Fruit fly (Drosophila melanogaster) whole organism, wandering third instar larva: ENCODE results near the gene CG6283.
A peak's percentile ranks its signal among the peaks of the same experiment; 100 is the strongest.

ENCODE experiments used
- Abd-B ChIP-seq: fragments of >200 bp; optimal IDR thresholded peaks from 2 replicates; lab custom pipeline; 2017; ENCODE audit warnings: missing biosample characterization, missing genetic modification characterization
- CG32264 ChIP-seq: fragments of 200-800 bp; sonication (Bioruptor generic); optimal IDR thresholded peaks from 2 replicates; lab custom pipeline; 2016; ENCODE audit warnings: missing biosample characterization, missing genetic modification characterization
- CG9705 ChIP-seq: fragments of 200-800 bp; sonication (Bioruptor generic); optimal IDR thresholded peaks from 2 replicates; lab custom pipeline; 2018; ENCODE audit warnings: missing biosample characterization, mild to moderate bottlenecking, missing genetic modification characterization
- CrebA ChIP-seq: fragments of 200-800 bp; sonication (Bioruptor generic); optimal IDR thresholded peaks from 2 replicates; lab custom pipeline; 2016; ENCODE audit warnings: missing biosample characterization, mild to moderate bottlenecking, missing genetic modification characterization, borderline replicate concordance
- Dfd ChIP-seq: fragments of >200 bp; optimal IDR thresholded peaks from 2 replicates; lab custom pipeline; 2017; ENCODE audit warnings: missing biosample characterization, missing genetic modification characterization
- Dif ChIP-seq: fragments of 200-275, 200-300 bp; sonication (Bioruptor generic); optimal IDR thresholded peaks from 2 replicates; lab custom pipeline; 2018; ENCODE audit warnings: missing biosample characterization, missing genetic modification characterization; ENCODE audit not compliant: partially characterized antibody
- GATAd ChIP-seq: sonication (Bioruptor generic); optimal IDR thresholded peaks from 2 replicates; lab custom pipeline; 2016; ENCODE audit warnings: missing biosample characterization, missing genetic modification characterization
- HLH106 ChIP-seq: fragments of 200-800 bp; optimal IDR thresholded peaks from 3 replicates; lab custom pipeline; 2019; ENCODE audit warnings: missing biosample characterization, mild to moderate bottlenecking, missing genetic modification characterization, moderate library complexity
- Hnf4 ChIP-seq: fragments of 200-800 bp; sonication (Bioruptor generic); optimal IDR thresholded peaks from 2 replicates; lab custom pipeline; 2016; ENCODE audit warnings: missing biosample characterization, mild to moderate bottlenecking, missing genetic modification characterization
- Hr78 ChIP-seq: fragments of >200 bp; optimal IDR thresholded peaks from 2 replicates; lab custom pipeline; 2017; ENCODE audit warnings: missing biosample characterization, missing genetic modification characterization
- Hr83 ChIP-seq: fragments of 200-300 bp; sonication (Bioruptor generic); optimal IDR thresholded peaks from 2 replicates; lab custom pipeline; 2016; ENCODE audit warnings: missing biosample characterization, mild to moderate bottlenecking, missing genetic modification characterization, moderate library complexity; ENCODE audit not compliant: poor library complexity, severe bottlenecking
- Jra ChIP-seq: sonication (Bioruptor generic); optimal IDR thresholded peaks from 2 replicates; lab custom pipeline; 2016; ENCODE audit warnings: missing biosample characterization, missing genetic modification characterization
- Mio ChIP-seq: sonication (Bioruptor generic); optimal IDR thresholded peaks from 2 replicates; lab custom pipeline; 2016; ENCODE audit warnings: missing biosample characterization, missing genetic modification characterization
- Myc ChIP-seq: fragments of >200 bp; optimal IDR thresholded peaks from 2 replicates; lab custom pipeline; 2017
- N ChIP-seq: fragments of >200 bp; optimal IDR thresholded peaks from 2 replicates; lab custom pipeline; 2018; ENCODE audit warnings: missing biosample characterization, missing external identifiers, missing genetic modification characterization
- OdsH ChIP-seq: fragments of 200-800 bp; sonication (Bioruptor generic); optimal IDR thresholded peaks from 2 replicates; lab custom pipeline; 2016; ENCODE audit warnings: missing biosample characterization, mild to moderate bottlenecking, missing genetic modification characterization
- Rel ChIP-seq, 2 experiments: fragments of 200-800 bp; sonication (Bioruptor generic) in 1 of 2; optimal IDR thresholded peaks; 2 replicates in 1 of 2; 3 replicates in 1 of 2; lab custom pipeline; 2016 to 2019; ENCODE audit warnings: mild to moderate bottlenecking in 2 of 2, missing biosample characterization in 2 of 2, missing genetic modification characterization in 2 of 2, moderate library complexity in 1 of 2
- Sp1 ChIP-seq: fragments of 200-800 bp; sonication (Bioruptor generic); optimal IDR thresholded peaks from 3 replicates; lab custom pipeline; 2019; ENCODE audit warnings: missing biosample characterization, mild to moderate bottlenecking, missing genetic modification characterization, moderate library complexity
- Vsx2 ChIP-seq: fragments of 200-300, 225-300 bp; sonication (Bioruptor generic); optimal IDR thresholded peaks from 2 replicates; lab custom pipeline; 2018; ENCODE audit warnings: missing biosample characterization, missing genetic modification characterization; ENCODE audit not compliant: partially characterized antibody
- br ChIP-seq: fragments of 200-800 bp; sonication (Bioruptor generic); optimal IDR thresholded peaks from 2 replicates; lab custom pipeline; 2016; ENCODE audit warnings: missing biosample characterization, missing genetic modification characterization
- brk ChIP-seq: fragments of 200-800 bp; sonication (Bioruptor generic); optimal IDR thresholded peaks from 2 replicates; lab custom pipeline; 2016; ENCODE audit warnings: missing biosample characterization, mild to moderate bottlenecking, missing genetic modification characterization
- dl ChIP-seq, 2 experiments: fragments of 175-275, 200-275 bp in 1 of 2; fragments of 200-275 bp in 1 of 2; sonication (Bioruptor generic); optimal IDR thresholded peaks; lab custom pipeline; 2018; ENCODE audit warnings: mild to moderate bottlenecking in 2 of 2, missing biosample characterization in 2 of 2, missing genetic modification characterization in 2 of 2, moderate library complexity in 2 of 2; ENCODE audit not compliant: partially characterized antibody in 2 of 2, insufficient read depth in 1 of 2
- dmrt93B ChIP-seq: fragments of 200-800 bp; sonication (Bioruptor generic); optimal IDR thresholded peaks from 2 replicates; lab custom pipeline; 2018; ENCODE audit warnings: missing biosample characterization, mild to moderate bottlenecking, missing genetic modification characterization
- dsf ChIP-seq: sonication (Bioruptor generic); optimal IDR thresholded peaks from 2 replicates; lab custom pipeline; 2016; ENCODE audit warnings: missing biosample characterization, missing genetic modification characterization, borderline replicate concordance
- ey ChIP-seq: fragments of 200-800 bp; sonication (Bioruptor generic); optimal IDR thresholded peaks from 2 replicates; lab custom pipeline; 2016; ENCODE audit warnings: missing biosample characterization, missing genetic modification characterization
- foxo ChIP-seq, 2 experiments: fragments of 200-800 bp; sonication (Bioruptor generic); optimal IDR thresholded peaks; 2 replicates in 1 of 2; 3 replicates in 1 of 2; lab custom pipeline; 2016 to 2017; ENCODE audit warnings: missing biosample characterization in 2 of 2, missing genetic modification characterization in 2 of 2
- fru ChIP-seq: fragments of 200-800 bp; sonication (Bioruptor generic); optimal IDR thresholded peaks from 3 replicates; lab custom pipeline; 2016; ENCODE audit warnings: missing biosample characterization, mild to moderate bottlenecking, missing genetic modification characterization
- h ChIP-seq: fragments of 200-800 bp; sonication (Bioruptor generic); optimal IDR thresholded peaks from 3 replicates; lab custom pipeline; 2016; ENCODE audit warnings: missing biosample characterization, mild to moderate bottlenecking, missing genetic modification characterization
- jim ChIP-seq: fragments of 175-275, 200-325 bp; sonication (Bioruptor generic); optimal IDR thresholded peaks from 2 replicates; lab custom pipeline; 2016; ENCODE audit warnings: missing biosample characterization, mild to moderate bottlenecking, missing genetic modification characterization
- lola ChIP-seq: fragments of >200 bp; optimal IDR thresholded peaks from 2 replicates; lab custom pipeline; 2017; ENCODE audit warnings: missing biosample characterization, missing genetic modification characterization
- pan ChIP-seq: fragments of >200 bp; optimal IDR thresholded peaks from 2 replicates; lab custom pipeline; 2017
- psq ChIP-seq: fragments of 200-800 bp; sonication (Bioruptor generic); optimal IDR thresholded peaks from 3 replicates; lab custom pipeline; 2017; ENCODE audit warnings: missing biosample characterization, mild to moderate bottlenecking, missing genetic modification characterization, moderate library complexity
- rgr ChIP-seq: fragments of 200-800 bp; sonication (Bioruptor generic); optimal IDR thresholded peaks from 3 replicates; lab custom pipeline; 2016; ENCODE audit warnings: missing biosample characterization, mild to moderate bottlenecking, missing genetic modification characterization
- sage ChIP-seq: fragments of 200-800 bp; sonication (Bioruptor generic); optimal IDR thresholded peaks from 2 replicates; lab custom pipeline; 2016; ENCODE audit warnings: missing biosample characterization, mild to moderate bottlenecking, missing genetic modification characterization
- sv ChIP-seq: fragments of 200-800 bp; sonication (Bioruptor generic); optimal IDR thresholded peaks from 3 replicates; lab custom pipeline; 2016; ENCODE audit warnings: missing biosample characterization, missing genetic modification characterization
- tai ChIP-seq: sonication (Bioruptor generic); optimal IDR thresholded peaks from 2 replicates; lab custom pipeline; 2016; ENCODE audit warnings: missing biosample characterization, missing genetic modification characterization
- usp ChIP-seq: fragments of >200 bp; optimal IDR thresholded peaks from 2 replicates; lab custom pipeline; 2017; ENCODE audit warnings: missing biosample characterization, missing genetic modification characterization
- woc ChIP-seq: sonication (Bioruptor generic); optimal IDR thresholded peaks from 2 replicates; lab custom pipeline; 2016; ENCODE audit warnings: missing biosample characterization, mild to moderate bottlenecking, missing genetic modification characterization

Gene CG6283

DNA sequence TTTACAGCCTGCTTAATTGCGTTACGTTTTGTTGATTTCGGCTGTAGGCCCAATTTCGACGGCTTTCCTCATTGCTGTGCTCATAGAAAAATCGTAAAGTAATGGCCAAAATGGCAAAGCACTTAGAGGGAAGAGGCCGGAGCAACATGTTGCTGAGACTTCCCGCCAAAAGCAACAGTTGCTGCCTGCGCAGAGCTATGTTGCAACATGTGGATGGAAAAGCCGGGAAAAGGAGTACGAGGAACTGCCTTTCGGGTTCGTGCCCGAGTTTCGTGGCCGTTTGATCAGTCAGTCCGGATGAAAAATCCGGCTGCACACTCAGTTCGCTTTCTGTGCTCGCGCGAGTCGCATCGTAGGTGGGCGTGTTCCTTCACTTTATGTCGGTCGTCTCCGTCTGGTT, 24.5 kb downstream of the CG6283 start, which contains the start of gene RYa-R:
Gene RYa-R (plus strand): TSS at position 339 of the 400 bp plus-strand sequence.
- TF ChIP-seq HLH106: no peak
- no peak for TF ChIP-seq CG9705 (GFP tag; lab: Kevin White, UChicago)
- no peak for TF ChIP-seq ey (GFP tag; lab: Kevin White, UChicago)
- TF ChIP-seq lola (GFP tag; lab: Kevin White, UChicago): no peak
- no peak for TF ChIP-seq Sp1 (GFP tag; lab: Kevin White, UChicago)
- no peak for TF ChIP-seq rgr (GFP tag; lab: Kevin White, UChicago)
- no peak for TF ChIP-seq Jra (GFP tag; lab: Kevin White, UChicago)
- no peak for TF ChIP-seq sv
- TF ChIP-seq Mio: no peak
- no peak for TF ChIP-seq fru (GFP tag; lab: Kevin White, UChicago)
- TF ChIP-seq pan (lab: Kevin White, UChicago): no peak
- TF ChIP-seq Myc (lab: Kevin White, UChicago): no peak
- TF ChIP-seq h (GFP tag; lab: Kevin White, UChicago): no peak
- no peak for TF ChIP-seq Hr78 (GFP tag; lab: Kevin White, UChicago)
- TF ChIP-seq N (GFP tag; lab: Kevin White, UChicago): no peak

DNA sequence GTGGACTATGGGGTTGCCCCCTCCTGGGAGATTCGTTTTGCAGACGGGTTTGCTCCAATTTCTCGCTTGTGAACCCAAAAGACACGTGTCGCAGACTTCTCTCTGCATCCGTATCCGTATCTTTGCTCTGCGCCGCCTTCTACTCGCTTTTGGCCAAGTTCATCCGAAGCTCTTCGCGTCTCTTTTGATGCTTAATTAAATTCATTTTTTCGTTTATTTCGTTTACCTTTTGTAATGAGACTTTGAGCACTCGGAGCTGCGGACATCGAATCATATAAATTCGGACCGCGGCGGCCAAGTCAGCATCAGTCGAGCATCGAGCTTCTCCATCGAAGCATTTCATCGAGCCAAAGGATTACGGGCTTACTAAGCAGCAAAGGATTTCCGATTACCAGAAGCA, 26.6 kb downstream of the CG6283 start, which contains the start of gene TwdlC:
Gene TwdlC (plus strand): TSS at position 301 of the 400 bp plus-strand sequence.
- TF ChIP-seq pan (lab: Kevin White, UChicago) (no peak), fru (GFP tag; lab: Kevin White, UChicago) (no peak), CG9705 (GFP tag; lab: Kevin White, UChicago) (no peak), Sp1 (GFP tag; lab: Kevin White, UChicago) (no peak), Rel (GFP tag; optimal IDR thresholded peaks at IDR 0.05; lab: Kevin White, UChicago) (no peak), Rel (tag; optimal IDR thresholded peaks at IDR 0.05; lab: Kevin White, UChicago) (no peak), ey (GFP tag; lab: Kevin White, UChicago) (no peak), Abd-B (GFP tag; lab: Kevin White, UChicago) (no peak), h (GFP tag; lab: Kevin White, UChicago) (no peak), GATAd (GFP tag; lab: Kevin White, UChicago) (no peak), dl (GFP tag; optimal IDR thresholded peaks at IDR 0.05; lab: Kevin White, UChicago; ENCODE audit: insufficient read depth in 1 of 2, partially characterized antibody in 2 of 2) (no peak), woc (GFP tag; lab: Kevin White, UChicago) (no peak), Dfd (GFP tag; lab: Kevin White, UChicago) (no peak), usp (no peak), sv (no peak)

DNA sequence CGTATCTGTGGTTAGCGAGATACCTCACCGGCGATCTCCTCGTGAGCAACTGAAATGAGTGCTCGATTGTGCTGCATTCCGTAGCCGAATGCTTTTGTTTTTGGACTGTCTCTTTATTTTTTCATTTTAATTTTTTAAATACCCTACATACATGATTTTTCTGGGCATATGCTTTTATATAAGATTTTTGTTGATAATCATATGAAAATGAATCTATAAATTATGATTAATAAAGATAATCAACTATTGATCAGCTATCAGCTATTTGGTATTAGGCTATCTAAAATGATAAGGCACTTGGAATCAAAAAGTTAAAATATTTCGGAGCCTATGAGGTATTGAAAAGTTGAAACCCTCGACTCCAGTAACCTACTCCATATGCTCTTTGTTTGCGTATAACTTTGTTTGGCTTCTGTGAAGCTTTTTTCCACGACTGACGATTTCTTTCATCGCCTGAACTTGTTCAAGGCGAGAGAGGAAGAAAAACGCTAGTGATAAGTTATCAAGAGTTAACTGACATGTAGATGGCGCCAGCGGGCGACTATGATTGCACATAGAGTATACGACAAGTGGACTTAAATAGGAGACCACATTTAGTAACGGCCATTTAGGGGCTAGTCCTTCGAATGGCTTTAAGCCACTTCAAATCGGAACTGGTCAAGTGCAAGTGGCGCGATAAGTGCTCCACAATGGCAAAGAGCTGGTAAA, 31.2 kb downstream of the CG6283 start, which contains the start of gene CG31076:
Gene CG31076 (minus strand): TSS at position 51 of the 708 bp plus-strand sequence.
- TF ChIP-seq HLH106 (peak; percentile 82), usp (no peak), tai (GFP tag; lab: Kevin White, UChicago) (peak; percentile 32), brk (GFP tag; lab: Kevin White, UChicago) (peak; percentile 55), sage (GFP tag; lab: Kevin White, UChicago) (peak; percentile 59), CrebA (GFP tag; lab: Kevin White, UChicago) (peak; percentile 54), Myc (lab: Kevin White, UChicago) (no peak), Rel (GFP tag; optimal IDR thresholded peaks at IDR 0.05; lab: Kevin White, UChicago) (no peak), Rel (tag; optimal IDR thresholded peaks at IDR 0.05; lab: Kevin White, UChicago) (peak; percentile 35), CG9705 (GFP tag; lab: Kevin White, UChicago) (peak; percentile 51), OdsH (GFP tag; lab: Kevin White, UChicago) (peak; percentile 76), Dif (no peak), h (GFP tag; lab: Kevin White, UChicago) (peak; percentile 89), Abd-B (GFP tag; lab: Kevin White, UChicago) (no peak), dmrt93B (GFP tag; lab: Kevin White, UChicago) (peak; percentile 33), foxo (GFP tag; optimal IDR thresholded peaks at IDR 0.05; lab: Kevin White, UChicago) (peak in 1 of 2 experiments; percentile 83), woc (GFP tag; lab: Kevin White, UChicago) (peak; percentile 82), Dfd (GFP tag; lab: Kevin White, UChicago) (no peak), jim (no peak), Jra (GFP tag; lab: Kevin White, UChicago) (peak; percentile 24), N (GFP tag; lab: Kevin White, UChicago) (no peak), fru (GFP tag; lab: Kevin White, UChicago) (peak; percentile 85), sv (no peak), br (GFP tag; lab: Kevin White, UChicago) (peak; percentile 56), Hr78 (GFP tag; lab: Kevin White, UChicago) (no peak), GATAd (GFP tag; lab: Kevin White, UChicago) (no peak), Hr83 (no peak), Vsx2 (no peak), Mio (no peak), pan (lab: Kevin White, UChicago) (peak; percentile 64), dl (GFP tag; optimal IDR thresholded peaks at IDR 0.05; lab: Kevin White, UChicago; ENCODE audit: insufficient read depth in 1 of 2, partially characterized antibody in 2 of 2) (no peak), psq (GFP tag; lab: Kevin White, UChicago) (peak; percentile 33), dsf (GFP tag; lab: Kevin White, UChicago) (no peak), Sp1 (GFP tag; lab: Kevin White, UChicago) (peak; percentile 77), lola (GFP tag; lab: Kevin White, UChicago) (no peak), Hnf4 (GFP tag; lab: Kevin White, UChicago) (peak; percentile 67), ey (GFP tag; lab: Kevin White, UChicago) (peak; percentile 68), CG32264 (GFP tag; lab: Kevin White, UChicago) (peak; percentile 40), rgr (GFP tag; lab: Kevin White, UChicago) (peak; percentile 78)
